Worm (Caenorhabditis elegans): ENCODE results near the gene let-756.

Gene let-756

ce11 chrIII:6362323-6362922 is 44.5 kb upstream of the let-756 start (continued):
- TF ChIP-seq ztf-4 (tag; optimal IDR thresholded peaks at IDR 0.05) (no peak), fkh-10 (GFP tag; optimal IDR thresholded peaks at IDR 0.05) (no peak), fkh-8 (tag; optimal IDR thresholded peaks at IDR 0.05) (no peak), snpc-4 (tag; optimal IDR thresholded peaks at IDR 0.05) (peak; percentile 14), blmp-1 (tag; optimal IDR thresholded peaks at IDR 0.05) (peak; percentile 77), skn-1 (tag; optimal IDR thresholded peaks at IDR 0.05) (peak; percentile 25), ztf-11 (tag; optimal IDR thresholded peaks at IDR 0.05) (no peak), efl-3 (GFP tag; optimal IDR thresholded peaks at IDR 0.05) (no peak), nhr-20 (tag; optimal IDR thresholded peaks at IDR 0.05) (peak; percentile 90), ceh-88 (GFP tag; IDR thresholded peaks at IDR 0.05) (no peak), sox-4 (tag; optimal IDR thresholded peaks at IDR 0.05) (no peak), hlh-17 (GFP tag; optimal IDR thresholded peaks at IDR 0.05; ENCODE audit: borderline replicate concordance) (no peak), aly-2 (tag; optimal IDR thresholded peaks at IDR 0.05) (no peak), nhr-84 (tag; optimal IDR thresholded peaks at IDR 0.05) (no peak), ceh-8 (GFP tag; optimal IDR thresholded peaks at IDR 0.05) (no peak), rnt-1 (tag; optimal IDR thresholded peaks at IDR 0.05) (peak; percentile 81), pqm-1 (tag; optimal IDR thresholded peaks at IDR 0.05) (no peak), grh-1 (GFP tag; IDR thresholded peaks at IDR 0.05) (peak; percentile 57), dpl-1 (GFP tag; optimal IDR thresholded peaks at IDR 0.05) (peak; percentile 8 to 35 (median 19)), mep-1 (tag; optimal IDR thresholded peaks at IDR 0.05) (peak; percentile 70), nhr-77 (tag; optimal IDR thresholded peaks at IDR 0.05) (peak; percentile 53), jun-1 (tag; optimal IDR thresholded peaks at IDR 0.05) (peak; percentile 24), C16A3.4 (tag; optimal IDR thresholded peaks at IDR 0.05) (no peak), pag-3 (tag; optimal IDR thresholded peaks at IDR 0.05; ENCODE audit: borderline replicate concordance, insufficient read depth) (no peak), ceh-90 (tag; optimal IDR thresholded peaks at IDR 0.05) (no peak), lin-14 (GFP tag; optimal IDR thresholded peaks at IDR 0.05) (peak; percentile 96), tbx-2 (tag; optimal IDR thresholded peaks at IDR 0.05) (peak; percentile 70), ama-1 (optimal IDR thresholded peaks at IDR 0.05) (no peak), dsc-1 (tag; optimal IDR thresholded peaks at IDR 0.05) (no peak), nhr-11 (tag; optimal IDR thresholded peaks at IDR 0.05) (peak; percentile 41), Y116A8C.19 (tag; optimal IDR thresholded peaks at IDR 0.05; ENCODE audit: borderline replicate concordance) (no peak), unc-130 (tag; optimal IDR thresholded peaks at IDR 0.05) (peak; percentile 57), snu-23 (GFP tag; optimal IDR thresholded peaks at IDR 0.05) (peak; percentile 83)

- peak; percentile 31 for TF ChIP-seq nhr-90 (tag; optimal IDR thresholded peaks at IDR 0.05; ENCODE audit: poor library complexity)
- no peak for TF ChIP-seq hpl-2 (GFP tag; optimal IDR thresholded peaks at IDR 0.05)
- no peak for TF ChIP-seq lir-3 (tag; optimal IDR thresholded peaks at IDR 0.05; ENCODE audit: poor library complexity)
- no peak for TF ChIP-seq pag-3 (tag; optimal IDR thresholded peaks at IDR 0.05; ENCODE audit: borderline replicate concordance, insufficient read depth)
- peak; percentile 4 for TF ChIP-seq swsn-7 (tag; optimal IDR thresholded peaks at IDR 0.05)
- no peak for TF ChIP-seq isw-1 (GFP tag; IDR thresholded peaks at IDR 0.05)
- TF ChIP-seq unc-62 (GFP tag; optimal IDR thresholded peaks at IDR 0.05), result no peak
- no peak for TF ChIP-seq ceh-63 (GFP tag; optimal IDR thresholded peaks at IDR 0.05)
- TF ChIP-seq nhr-71 (tag; optimal IDR thresholded peaks at IDR 0.05), result peak; percentile 75
- no peak for TF ChIP-seq mdl-1 (tag; optimal IDR thresholded peaks at IDR 0.05)
- peak; percentile 46 to 59 for TF ChIP-seq lsy-2 (tag; optimal IDR thresholded peaks at IDR 0.05)
- no peak for TF ChIP-seq unc-130 (tag; optimal IDR thresholded peaks at IDR 0.05)
- peak; percentile 96 for TF ChIP-seq nhr-85 (tag)
- peak; percentile 58 for TF ChIP-seq lin-39 (tag; optimal IDR thresholded peaks at IDR 0.05)
- no peak for TF ChIP-seq sup-37 (GFP tag; optimal IDR thresholded peaks at IDR 0.05)
- TF ChIP-seq blmp-1 (tag; optimal IDR thresholded peaks at IDR 0.05), result peak; percentile 94
- no peak for TF ChIP-seq tbx-2 (tag; optimal IDR thresholded peaks at IDR 0.05)
- TF ChIP-seq elt-3 (tag; optimal IDR thresholded peaks at IDR 0.05), result peak in 1 of 6 experiments; percentile 27
- no peak for TF ChIP-seq lin-15B (tag; optimal IDR thresholded peaks at IDR 0.05)
- no peak for TF ChIP-seq ets-5 (GFP tag; IDR thresholded peaks at IDR 0.05)
- no peak for TF ChIP-seq unc-98 (GFP tag; IDR thresholded peaks at IDR 0.05)
- TF ChIP-seq lin-14 (GFP tag; optimal IDR thresholded peaks at IDR 0.05), result peak; percentile 81
- peak; percentile 60 for TF ChIP-seq snu-23 (GFP tag; optimal IDR thresholded peaks at IDR 0.05)
- TF ChIP-seq C34B4.2 (tag; optimal IDR thresholded peaks at IDR 0.05), result no peak
- TF ChIP-seq sox-4 (tag; optimal IDR thresholded peaks at IDR 0.05), result no peak
- TF ChIP-seq elt-2 (tag; optimal IDR thresholded peaks at IDR 0.05), result no peak
Observed at ce11 chrIII:6364395-6364794, 42.5 kb upstream of the let-756 start.

All from whole organism, L1 larva.